Worm (Caenorhabditis elegans) whole organism, L3 larva: ENCODE measurements around the gene Y49F6C.6.

Source experiments
- aly-2 ChIP-seq: fragments of 150-350 bp; optimal IDR thresholded peaks from 2 replicates; lab custom pipeline; 2014; ENCODE audit warnings: missing biosample characterization, missing genetic modification characterization
- ama-1 ChIP-seq: fragments of 150-350 bp; optimal IDR thresholded peaks from 2 replicates; lab custom pipeline; 2018
- ceh-28 ChIP-seq: fragments of 150-350 bp; optimal IDR thresholded peaks from 2 replicates; lab custom pipeline; 2014; ENCODE audit warnings: missing biosample characterization, missing genetic modification reagents, missing genetic modification characterization
- elt-3 ChIP-seq, 3 experiments: fragments of 150-350 bp in 1 of 3; sonication (generic microtip) in 2 of 3; optimal IDR thresholded peaks; 2 replicates in 2 of 3; 4 replicates in 1 of 3; lab custom pipeline; 2014 to 2017; ENCODE audit warnings: missing biosample characterization in 3 of 3, missing genetic modification characterization in 3 of 3
- lsy-12 ChIP-seq: sonication (generic microtip); optimal IDR thresholded peaks from 2 replicates; lab custom pipeline; 2016; ENCODE audit warnings: mild to moderate bottlenecking, missing genetic modification characterization, missing compliant biosample characterization
- nfya-1 ChIP-seq: sonication (generic microtip); optimal IDR thresholded peaks from 2 replicates; lab custom pipeline; 2017; ENCODE audit warnings: missing genetic modification characterization, mild to moderate bottlenecking, missing compliant biosample characterization, antibody characterized with exemption, moderate library complexity; ENCODE audit not compliant: insufficient read depth
- nhr-28 ChIP-seq: fragments of 150-350 bp; optimal IDR thresholded peaks from 2 replicates; lab custom pipeline; 2014; ENCODE audit warnings: missing biosample characterization, missing genetic modification characterization
- ztf-4 ChIP-seq: fragments of 150-350 bp; optimal IDR thresholded peaks from 2 replicates; lab custom pipeline; 2014; ENCODE audit warnings: missing biosample characterization, missing genetic modification characterization

DNA sequence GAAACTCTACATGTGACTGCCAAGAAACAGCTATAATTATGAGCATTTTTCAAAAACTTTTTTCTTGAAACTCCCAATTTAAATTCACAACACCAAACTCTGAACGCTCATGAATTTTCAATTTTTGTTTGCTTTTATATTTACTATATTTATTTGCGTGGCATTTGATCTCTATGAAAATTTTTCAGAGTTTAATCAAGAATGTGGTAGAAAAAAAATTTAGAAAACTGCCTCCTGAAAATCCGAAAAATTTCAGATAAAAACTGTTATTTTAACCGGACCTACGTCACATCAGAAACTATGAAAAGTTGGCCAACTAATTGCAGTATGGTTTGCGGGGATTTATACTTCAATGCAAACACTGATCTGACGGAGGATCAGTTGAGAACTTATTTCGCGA, 35.0 kb downstream of the Y49F6C.6 start, which contains the start of gene irld-27:
- no peak for TF ChIP-seq ama-1 (lab: Kevin White, UChicago)
- no peak for TF ChIP-seq nfya-1
- no peak for TF ChIP-seq lsy-12 (tag; lab: Kevin White, UChicago)
- no peak for TF ChIP-seq aly-2 (tag; lab: Kevin White, UChicago)
- no peak for TF ChIP-seq elt-3 (tag; optimal IDR thresholded peaks at IDR 0.05; lab: Kevin White, UChicago)
- TF ChIP-seq ztf-4 (tag; lab: Kevin White, UChicago) = no peak
- TF ChIP-seq nhr-28 = no peak
- TF ChIP-seq ceh-28 (tag; lab: Kevin White, UChicago) = no peak
